Fruit fly (Drosophila melanogaster) whole organism: Measurements from ENCODE around the gene Idgf3.

Experiments used
- CG8478 ChIP-seq: fragments of >200 bp; optimal IDR thresholded peaks from 2 replicates; lab custom pipeline; 2018; ENCODE audit warnings: inconsistent platforms
- Dll ChIP-seq: fragments of >200 bp; optimal IDR thresholded peaks from 2 replicates; lab custom pipeline; 2017
- pan ChIP-seq: fragments of >200 bp; optimal IDR thresholded peaks from 2 replicates; lab custom pipeline; 2017
- psq ChIP-seq: fragments of >200 bp; optimal IDR thresholded peaks from 2 replicates; lab custom pipeline; 2017
- usp ChIP-seq: fragments of >200 bp; optimal IDR thresholded peaks from 2 replicates; lab custom pipeline; 2017; ENCODE audit warnings: missing biosample characterization, missing genetic modification characterization, mixed read lengths

DNA sequence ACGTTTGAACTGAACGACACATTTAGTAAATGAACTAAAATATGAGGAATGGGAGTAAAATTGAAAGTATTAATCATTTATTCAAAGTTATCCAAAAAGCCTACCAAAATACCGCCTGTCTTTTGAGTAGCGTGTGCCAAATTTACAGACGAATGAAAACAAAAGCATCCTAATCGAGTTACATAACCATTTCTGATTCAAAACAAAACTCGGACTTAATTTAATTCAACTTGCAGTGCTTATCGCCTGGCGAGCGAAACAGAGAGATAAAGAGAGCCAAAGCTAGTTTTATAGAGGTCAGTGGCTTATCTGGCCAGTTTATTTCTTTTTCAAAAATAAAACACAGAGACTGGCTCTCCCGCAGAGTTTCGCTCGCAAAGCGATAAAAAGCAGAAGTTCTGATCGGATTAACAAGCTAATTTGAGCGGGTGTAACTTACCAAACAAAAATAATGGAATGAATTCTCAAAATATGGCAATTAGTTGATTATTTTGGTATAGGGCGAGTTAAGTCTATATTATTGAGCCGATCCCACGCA, 2.8 kb upstream of the Idgf3 start:
- TF ChIP-seq CG8478 (lab: Kevin White, UChicago) (no peak), psq (lab: Kevin White, UChicago) (no peak), usp (GFP tag; lab: Kevin White, UChicago) (no peak), Dll (lab: Kevin White, UChicago) (no peak), pan (no peak)
